Worm (Caenorhabditis elegans) whole organism, L4 larva: ENCODE data around the gene ZK666.12.

ENCODE experiments used
- F26F4.8 ChIP-seq: fragments of 200-800 bp; sonication (Bioruptor generic); conservative IDR thresholded peaks from 2 replicates; pipeline ENCODE4 v1.3.6; 2022; ENCODE audit warnings: missing genetic modification characterization, missing compliant biosample characterization
- F44E2.7 ChIP-seq: fragments of 200-800 bp; sonication (Bioruptor generic); IDR thresholded peaks from 2 replicates; pipeline ENCODE4 v2.1.2; 2022; ENCODE audit warnings: missing genetic modification characterization, missing compliant biosample characterization
- F49E8.2 ChIP-seq: sonication (generic microtip); optimal IDR thresholded peaks from 2 replicates; lab custom pipeline; 2016; ENCODE audit warnings: missing compliant biosample characterization, mild to moderate bottlenecking, missing genetic modification characterization, borderline replicate concordance
- T20F7.1 ChIP-seq: fragments of 200-800 bp; sonication (Bioruptor generic); optimal IDR thresholded peaks from 2 replicates; lab custom pipeline; 2018; ENCODE audit warnings: mild to moderate bottlenecking, missing genetic modification characterization, missing compliant biosample characterization
- T26A8.4 ChIP-seq: fragments of 200-800 bp; sonication (Bioruptor generic); IDR thresholded peaks from 2 replicates; pipeline ENCODE4 v1.3.6; 2022; ENCODE audit warnings: missing genetic modification characterization, missing compliant biosample characterization
- Y105C5A.15 ChIP-seq: fragments of 200-800 bp; sonication (Bioruptor generic); IDR thresholded peaks from 2 replicates; pipeline ENCODE4 v1.3.6; 2022; ENCODE audit warnings: missing genetic modification characterization, missing compliant biosample characterization
- Y48G9A.11 ChIP-seq: fragments of 200-800 bp; sonication (Bioruptor generic); IDR thresholded peaks from 2 replicates; pipeline ENCODE4 v1.3.6; 2022; ENCODE audit warnings: missing genetic modification reagents, missing genetic modification characterization, missing compliant biosample characterization
- Y5F2A.4 ChIP-seq: fragments of 200-800 bp; sonication (Bioruptor generic); optimal IDR thresholded peaks from 2 replicates; lab custom pipeline; 2018; ENCODE audit warnings: mild to moderate bottlenecking, missing genetic modification characterization, missing compliant biosample characterization
- ZK337.2 ChIP-seq: fragments of 200-800 bp; sonication (Bioruptor generic); IDR thresholded peaks from 2 replicates; pipeline ENCODE4 v1.3.6; 2022; ENCODE audit warnings: missing genetic modification reagents, missing genetic modification characterization, missing compliant biosample characterization
- aha-1 ChIP-seq: fragments of 150-350 bp; peaks from one replicate; lab custom pipeline; 2014; ENCODE audit warnings: missing biosample characterization, missing genetic modification characterization
- aly-2 ChIP-seq: sonication (generic microtip); optimal IDR thresholded peaks from 2 replicates; lab custom pipeline; 2018; ENCODE audit warnings: missing biosample characterization, missing genetic modification characterization
- arid-1 ChIP-seq: fragments of 200-800 bp; sonication (Bioruptor generic); conservative IDR thresholded peaks from 2 replicates; pipeline ENCODE4 v1.3.6; 2022; ENCODE audit warnings: missing genetic modification reagents, missing genetic modification characterization, missing compliant biosample characterization
- ceh-28 ChIP-seq: fragments of 150-350 bp; optimal IDR thresholded peaks from 2 replicates; lab custom pipeline; 2014; ENCODE audit warnings: missing biosample characterization, missing genetic modification reagents, missing genetic modification characterization
- ceh-62 ChIP-seq: sonication (generic microtip); optimal IDR thresholded peaks from 2 replicates; lab custom pipeline; 2017; ENCODE audit warnings: missing biosample characterization, missing genetic modification characterization
- ceh-82 ChIP-seq: sonication (generic microtip); optimal IDR thresholded peaks from 2 replicates; lab custom pipeline; 2017; ENCODE audit warnings: missing biosample characterization, missing genetic modification characterization
- daf-12 ChIP-seq: fragments of 150-350 bp; optimal IDR thresholded peaks from 2 replicates; lab custom pipeline; 2014; ENCODE audit warnings: missing biosample characterization, missing genetic modification reagents, missing genetic modification characterization
- daf-19 ChIP-seq: fragments of 200-800 bp; sonication (Bioruptor generic); conservative IDR thresholded peaks from 2 replicates; pipeline ENCODE4 v1.3.6; 2022; ENCODE audit warnings: missing genetic modification characterization, missing compliant biosample characterization
- daf-8 ChIP-seq: fragments of 200-800 bp; sonication (Bioruptor generic); IDR thresholded peaks from 2 replicates; pipeline ENCODE4 v1.3.6; 2022; ENCODE audit warnings: missing genetic modification characterization, missing compliant biosample characterization
- dmd-9 ChIP-seq: fragments of 200-800 bp; sonication (Bioruptor generic); IDR thresholded peaks from 2 replicates; pipeline ENCODE4 v1.3.6; 2022; ENCODE audit warnings: missing genetic modification reagents, missing genetic modification characterization, missing compliant biosample characterization
- dpl-1 ChIP-seq: fragments of 150-350 bp; optimal IDR thresholded peaks from 2 replicates; lab custom pipeline; 2014; ENCODE audit warnings: missing biosample characterization, missing genetic modification reagents, missing genetic modification characterization
- egl-27 ChIP-seq: sonication (generic microtip); optimal IDR thresholded peaks from 3 replicates; lab custom pipeline; 2017; ENCODE audit warnings: missing biosample characterization, missing genetic modification reagents, missing genetic modification characterization
- hlh-11 ChIP-seq: fragments of 200-800 bp; sonication (Bioruptor generic); optimal IDR thresholded peaks from 2 replicates; lab custom pipeline; 2018; ENCODE audit warnings: mild to moderate bottlenecking, missing genetic modification characterization, missing compliant biosample characterization
- hlh-30 ChIP-seq: sonication (generic microtip); optimal IDR thresholded peaks from 2 replicates; lab custom pipeline; 2017; ENCODE audit warnings: antibody characterized with exemption, mild to moderate bottlenecking, missing genetic modification characterization, missing compliant biosample characterization; ENCODE audit not compliant: insufficient read depth
- hmg-1.1 ChIP-seq: fragments of 200-800 bp; sonication (Bioruptor generic); IDR thresholded peaks from 2 replicates; pipeline ENCODE4 v1.3.6; 2022; ENCODE audit warnings: missing genetic modification reagents, missing genetic modification characterization, missing compliant biosample characterization
- jun-1 ChIP-seq: fragments of 150-350 bp; optimal IDR thresholded peaks from 2 replicates; lab custom pipeline; 2014; ENCODE audit warnings: missing biosample characterization, missing genetic modification reagents, missing genetic modification characterization
- lin-1 ChIP-seq: fragments of 200-800 bp; sonication (Bioruptor generic); IDR thresholded peaks from 2 replicates; pipeline ENCODE4 v1.3.6; 2022; ENCODE audit warnings: missing genetic modification reagents, missing genetic modification characterization, missing compliant biosample characterization
- lin-15B ChIP-seq: fragments of 150-350 bp; sonication (generic microtip); optimal IDR thresholded peaks from 3 replicates; lab custom pipeline; 2014; ENCODE audit warnings: missing biosample characterization, missing genetic modification characterization
- lin-29 ChIP-seq: fragments of 200-800 bp; sonication (Bioruptor generic); IDR thresholded peaks from 2 replicates; pipeline ENCODE4 v1.3.6; 2022; ENCODE audit warnings: missing genetic modification reagents, missing genetic modification characterization, missing compliant biosample characterization
- lin-38 ChIP-seq: fragments of 200-800 bp; sonication (Bioruptor generic); IDR thresholded peaks from 2 replicates; pipeline ENCODE4 v1.3.6; 2022; ENCODE audit warnings: missing genetic modification reagents, missing genetic modification characterization, missing compliant biosample characterization
- lin-39 ChIP-seq: fragments of 150-350 bp; optimal IDR thresholded peaks from 2 replicates; lab custom pipeline; 2014; ENCODE audit warnings: missing biosample characterization, missing genetic modification reagents, missing genetic modification characterization
- lir-3 ChIP-seq: sonication (generic microtip); optimal IDR thresholded peaks from 2 replicates; lab custom pipeline; 2016; ENCODE audit warnings: mild to moderate bottlenecking, missing genetic modification characterization, missing compliant biosample characterization
- mdl-1 ChIP-seq, 2 experiments: fragments of 150-350 bp in 1 of 2; sonication (generic microtip) in 1 of 2; optimal IDR thresholded peaks; 2 replicates each; lab custom pipeline; 2014 to 2017; ENCODE audit warnings: missing biosample characterization in 2 of 2, missing genetic modification characterization in 2 of 2
- mdt-29 ChIP-seq: fragments of 200-800 bp; sonication (Bioruptor generic); IDR thresholded peaks from 2 replicates; pipeline ENCODE4 v1.3.6; 2022; ENCODE audit warnings: missing genetic modification reagents, missing genetic modification characterization, missing compliant biosample characterization
- mes-2 ChIP-seq: sonication (generic microtip); optimal IDR thresholded peaks from 2 replicates; lab custom pipeline; 2016; ENCODE audit warnings: missing genotype, mild to moderate bottlenecking, missing genetic modification characterization, missing compliant biosample characterization; ENCODE audit not compliant: poor library complexity, severe bottlenecking
- mxl-2 ChIP-seq: fragments of 200-800 bp; sonication (Bioruptor generic); conservative IDR thresholded peaks from 2 replicates; pipeline ENCODE4 v1.3.6; 2022; ENCODE audit warnings: missing genetic modification reagents, missing genetic modification characterization, missing compliant biosample characterization
- mxl-3 ChIP-seq: fragments of 200-800 bp; sonication (Bioruptor generic); optimal IDR thresholded peaks from 2 replicates; lab custom pipeline; 2018; ENCODE audit warnings: mild to moderate bottlenecking, missing genetic modification characterization, missing compliant biosample characterization
- nhr-102 ChIP-seq: sonication (generic microtip); optimal IDR thresholded peaks from 2 replicates; lab custom pipeline; 2016; ENCODE audit warnings: mild to moderate bottlenecking, missing genetic modification characterization, moderate library complexity, missing compliant biosample characterization
- nhr-111 ChIP-seq: fragments of 200-800 bp; sonication (Bioruptor generic); optimal IDR thresholded peaks from 2 replicates; lab custom pipeline; 2018; ENCODE audit warnings: mild to moderate bottlenecking, missing genetic modification characterization, missing compliant biosample characterization
- nhr-28 ChIP-seq: fragments of 150-350 bp; optimal IDR thresholded peaks from 2 replicates; lab custom pipeline; 2014; ENCODE audit warnings: missing biosample characterization, missing genetic modification characterization
- nhr-41 ChIP-seq: fragments of 200-800 bp; sonication (Bioruptor generic); IDR thresholded peaks from 2 replicates; pipeline ENCODE4 v1.3.6; 2022; ENCODE audit warnings: missing genetic modification reagents, missing genetic modification characterization, missing compliant biosample characterization
- nhr-6 ChIP-seq: fragments of 150-350 bp; optimal IDR thresholded peaks from 2 replicates; lab custom pipeline; 2014; ENCODE audit warnings: missing biosample characterization, missing genetic modification characterization
- nhr-77 ChIP-seq: fragments of 150-350 bp; optimal IDR thresholded peaks from 2 replicates; lab custom pipeline; 2014; ENCODE audit warnings: missing biosample characterization, missing genetic modification characterization
- sdz-12 ChIP-seq: fragments of 200-800 bp; sonication (Bioruptor generic); optimal IDR thresholded peaks from 2 replicates; lab custom pipeline; 2018; ENCODE audit warnings: mild to moderate bottlenecking, missing genetic modification characterization, missing compliant biosample characterization
- set-16 ChIP-seq: fragments of 200-800 bp; sonication (Bioruptor generic); IDR thresholded peaks from 2 replicates; pipeline ENCODE4 v1.3.6; 2022; ENCODE audit warnings: missing genetic modification reagents, missing genetic modification characterization, missing compliant biosample characterization
- spr-1 ChIP-seq: sonication (generic microtip); optimal IDR thresholded peaks from 2 replicates; lab custom pipeline; 2016; ENCODE audit warnings: mild to moderate bottlenecking, missing genetic modification characterization, missing compliant biosample characterization
- tag-97 ChIP-seq: fragments of 200-800 bp; sonication (Bioruptor generic); IDR thresholded peaks from 2 replicates; pipeline ENCODE4 v1.3.6; 2022; ENCODE audit warnings: missing genetic modification characterization, missing compliant biosample characterization
- tra-1 ChIP-seq: fragments of 200-800 bp; sonication (Bioruptor generic); IDR thresholded peaks from 2 replicates; pipeline ENCODE4 v1.3.6; 2022; ENCODE audit warnings: missing genetic modification reagents, missing genetic modification characterization, missing compliant biosample characterization
- vab-7 ChIP-seq: fragments of 200-800 bp; sonication (Bioruptor generic); IDR thresholded peaks from 2 replicates; pipeline ENCODE4 v1.3.6; 2022; ENCODE audit warnings: missing genetic modification reagents, missing genetic modification characterization, missing compliant biosample characterization
- zfp-3 ChIP-seq: fragments of 200-800 bp; sonication (Bioruptor generic); conservative IDR thresholded peaks from 2 replicates; pipeline ENCODE4 v1.3.6; 2022; ENCODE audit warnings: missing genetic modification reagents, missing genetic modification characterization, missing compliant biosample characterization
- zip-11 ChIP-seq: fragments of 200-800 bp; sonication (Bioruptor generic); IDR thresholded peaks from 2 replicates; pipeline ENCODE4 v1.3.6; 2022; ENCODE audit warnings: missing genetic modification characterization, missing compliant biosample characterization
- ztf-11 ChIP-seq: fragments of 150-350 bp; optimal IDR thresholded peaks from 2 replicates; lab custom pipeline; 2014; ENCODE audit warnings: missing biosample characterization, missing genetic modification characterization
- ztf-7 ChIP-seq: fragments of 150-350 bp; optimal IDR thresholded peaks from 2 replicates; lab custom pipeline; 2014; ENCODE audit warnings: missing biosample characterization, missing genetic modification characterization

Gene ZK666.12

ce11 chrII:10527649-10528134, 31.7 kb downstream of the ZK666.12 start, which contains the start of gene mab-10 (continued):
- TF ChIP-seq sdz-12 (GFP tag; lab: Kevin White, UChicago) (no peak), Y5F2A.4 (GFP tag; lab: Kevin White, UChicago) (no peak), F44E2.7 (GFP tag; lab: Robert Waterston, UW) (0 out of 2 replicates have a peak, but pooled peaks have one; percentile 19), daf-19 (GFP tag; lab: Robert Waterston, UW) (no peak), lin-39 (tag; lab: Kevin White, UChicago) (no peak), spr-1 (tag; lab: Kevin White, UChicago) (no peak), ceh-62 (no peak), vab-7 (GFP tag; lab: Robert Waterston, UW) (0 out of 2 replicates have a peak, but pooled peaks have one; percentile 20), ZK337.2 (GFP tag; lab: Robert Waterston, UW) (no peak), F26F4.8 (GFP tag; lab: Robert Waterston, UW) (no peak), tag-97 (GFP tag; lab: Robert Waterston, UW) (no peak), ztf-11 (tag; lab: Kevin White, UChicago) (no peak), lin-1 (peak; percentile 23; the same call in 1 of the 2 replicates), F49E8.2 (tag; lab: Kevin White, UChicago) (no peak), mxl-3 (GFP tag; lab: Kevin White, UChicago) (peak; percentile 83), lin-15B (tag; lab: Kevin White, UChicago) (no peak), egl-27 (tag; lab: Kevin White, UChicago) (no peak), nhr-28 (tag; lab: Kevin White, UChicago) (peak; percentile 64), arid-1 (GFP tag; lab: Robert Waterston, UW) (no peak), zip-11 (GFP tag; lab: Robert Waterston, UW) (no peak), set-16 (GFP tag; lab: Robert Waterston, UW) (peak; percentile 98), dpl-1 (GFP tag; lab: Kevin White, UChicago) (no peak), jun-1 (tag; lab: Kevin White, UChicago) (no peak), mxl-2 (no peak), T20F7.1 (GFP tag; lab: Kevin White, UChicago) (no peak), T26A8.4 (GFP tag; lab: Robert Waterston, UW) (0 out of 2 replicates have a peak, but pooled peaks have one; percentile 47), hlh-11 (tag; lab: Kevin White, UChicago) (peak; percentile 90), mdl-1 (tag; optimal IDR thresholded peaks at IDR 0.05; lab: Kevin White, UChicago) (peak; percentile 14 to 80), lir-3 (tag; lab: Kevin White, UChicago) (no peak), hlh-30 (tag; lab: Kevin White, UChicago) (peak; percentile 85), aly-2 (tag; lab: Kevin White, UChicago) (no peak), hmg-1.1 (peak; percentile 78), nhr-102 (tag; lab: Kevin White, UChicago) (peak; percentile 17), aha-1 (peak; percentile 73), ceh-82 (tag; lab: Kevin White, UChicago) (no peak), nhr-41 (GFP tag; lab: Robert Waterston, UW) (no peak), mdt-29 (GFP tag; lab: Robert Waterston, UW) (no peak), mes-2 (tag; lab: Kevin White, UChicago) (peak; percentile 55), nhr-111 (GFP tag; lab: Kevin White, UChicago) (no peak), daf-8 (GFP tag; lab: Robert Waterston, UW) (no peak), tra-1 (GFP tag; lab: Robert Waterston, UW) (no peak), ceh-28 (no peak), nhr-6 (tag; lab: Kevin White, UChicago) (peak; percentile 46), Y48G9A.11 (GFP tag; lab: Robert Waterston, UW) (no peak), nhr-77 (no peak), daf-12 (tag; lab: Kevin White, UChicago) (no peak), ztf-7 (no peak), zfp-3 (GFP tag; lab: Robert Waterston, UW) (no peak), lin-38 (GFP tag; lab: Robert Waterston, UW) (0 out of 2 replicates have a peak, but pooled peaks have one; percentile 19), dmd-9 (GFP tag; lab: Robert Waterston, UW) (no peak), lin-29 (GFP tag; lab: Robert Waterston, UW) (no peak), Y105C5A.15 (GFP tag; lab: Robert Waterston, UW) (no peak)
